Worm (Caenorhabditis elegans) whole organism, midembryonic: ENCODE results near the gene gldi-4.

Experiments used
- T22C8.4 ChIP-seq: fragments of 200-800 bp; sonication (Bioruptor generic); IDR thresholded peaks from 2 replicates; pipeline ENCODE4 v1.3.6; 2022; ENCODE audit warnings: missing genetic modification characterization, missing compliant biosample characterization
- cog-1 ChIP-seq: sonication (generic microtip); optimal IDR thresholded peaks from 2 replicates; lab custom pipeline; 2016; ENCODE audit warnings: missing genetic modification characterization, missing compliant biosample characterization
- flt-1 ChIP-seq: fragments of 200-800 bp; sonication (Bioruptor generic); IDR thresholded peaks from 2 replicates; pipeline ENCODE4 v1.3.6; 2022; ENCODE audit warnings: missing genetic modification characterization, missing compliant biosample characterization
- klf-2 ChIP-seq: fragments of 200-800 bp; sonication (Bioruptor generic); conservative IDR thresholded peaks from 2 replicates; pipeline ENCODE4 v1.3.6; 2022; ENCODE audit warnings: missing genetic modification reagents, missing genetic modification characterization, missing compliant biosample characterization
- med-1 ChIP-seq: sonication (generic microtip); optimal IDR thresholded peaks from 2 replicates; lab custom pipeline; 2017; ENCODE audit warnings: missing genetic modification characterization, mild to moderate bottlenecking, missing compliant biosample characterization, antibody characterized with exemption, missing genetic modification reagents; ENCODE audit not compliant: insufficient read depth
- ref-1 ChIP-seq: fragments of 200-800 bp; sonication (Bioruptor generic); conservative IDR thresholded peaks from 2 replicates; pipeline ENCODE4 v1.3.6; 2022; ENCODE audit warnings: missing genetic modification reagents, missing genetic modification characterization, missing compliant biosample characterization
- tab-1 ChIP-seq: fragments of 200-800 bp; sonication (Bioruptor generic); IDR thresholded peaks from 2 replicates; pipeline ENCODE4 v1.3.6; 2022; ENCODE audit warnings: missing genetic modification characterization, missing compliant biosample characterization
- ztf-23 ChIP-seq: fragments of 200-800 bp; sonication (Bioruptor generic); IDR thresholded peaks from 2 replicates; pipeline ENCODE4 v1.3.6; 2022; ENCODE audit warnings: missing genetic modification reagents, missing genetic modification characterization, missing compliant biosample characterization
- ztf-29 ChIP-seq: fragments of 200-800 bp; sonication (Bioruptor generic); IDR thresholded peaks from 2 replicates; pipeline ENCODE4 v1.3.6; 2022; ENCODE audit warnings: missing genetic modification reagents, missing genetic modification characterization, missing compliant biosample characterization

The gldi-4 gene

ce11 chrIV:7012731-7013445, 4.5 kb upstream of the gldi-4 start:
- TF ChIP-seq T22C8.4 (GFP tag; lab: Robert Waterston, UW) (no peak), ztf-23 (no peak), ztf-29 (no peak), med-1 (GFP tag; lab: Kevin White, UChicago) (no peak), klf-2 (no peak), flt-1 (GFP tag; lab: Robert Waterston, UW) (no peak), ref-1 (GFP tag; lab: Robert Waterston, UW) (no peak), cog-1 (tag; lab: Kevin White, UChicago) (no peak), tab-1 (no peak)

DNA sequence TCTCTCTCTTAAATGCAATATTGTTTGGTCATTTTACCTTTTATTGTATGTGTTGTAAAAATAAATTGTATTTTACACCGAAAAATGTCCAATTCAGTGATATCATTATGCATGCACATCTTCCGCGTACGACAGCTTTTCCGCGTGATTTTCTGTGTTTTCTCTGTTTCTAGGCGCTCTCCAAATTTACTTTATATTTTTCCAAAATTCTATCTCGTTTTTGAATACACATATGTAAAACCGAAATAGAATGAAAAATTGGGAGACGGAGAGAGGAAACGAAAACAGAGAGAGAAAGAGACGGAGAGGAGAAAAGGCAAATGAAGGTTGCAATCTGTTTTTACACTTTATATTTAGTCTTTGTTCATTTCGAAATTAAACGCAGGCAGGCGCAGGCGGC, 922 bp upstream of the gldi-4 start:
- TF ChIP-seq T22C8.4 (GFP tag; lab: Robert Waterston, UW) (no peak), ztf-29 (no peak), ref-1 (GFP tag; lab: Robert Waterston, UW) (no peak), flt-1 (GFP tag; lab: Robert Waterston, UW) (no peak), tab-1 (no peak), klf-2 (no peak), cog-1 (tag; lab: Kevin White, UChicago) (no peak), ztf-23 (no peak), med-1 (GFP tag; lab: Kevin White, UChicago) (no peak)

- TF ChIP-seq ref-1 (GFP tag; lab: Robert Waterston, UW), result no peak
- TF ChIP-seq ztf-23, result no peak
- TF ChIP-seq T22C8.4 (GFP tag; lab: Robert Waterston, UW), result no peak
- no peak for TF ChIP-seq cog-1 (tag; lab: Kevin White, UChicago)
- no peak for TF ChIP-seq tab-1
- no peak for TF ChIP-seq ztf-29
- TF ChIP-seq klf-2, result no peak
- no peak for TF ChIP-seq flt-1 (GFP tag; lab: Robert Waterston, UW)
- TF ChIP-seq med-1 (GFP tag; lab: Kevin White, UChicago), result no peak
Measured at ce11 chrIV:7018623-7019022, 1.2 kb downstream of the gldi-4 start.

ce11 chrIV:7020630-7021029, 3.2 kb downstream of the gldi-4 start:
- TF ChIP-seq cog-1 (tag; lab: Kevin White, UChicago) (no peak), klf-2 (no peak), ztf-23 (no peak), ztf-29 (no peak), med-1 (GFP tag; lab: Kevin White, UChicago) (no peak), tab-1 (no peak), T22C8.4 (GFP tag; lab: Robert Waterston, UW) (no peak), ref-1 (GFP tag; lab: Robert Waterston, UW) (no peak), flt-1 (GFP tag; lab: Robert Waterston, UW) (no peak)

DNA sequence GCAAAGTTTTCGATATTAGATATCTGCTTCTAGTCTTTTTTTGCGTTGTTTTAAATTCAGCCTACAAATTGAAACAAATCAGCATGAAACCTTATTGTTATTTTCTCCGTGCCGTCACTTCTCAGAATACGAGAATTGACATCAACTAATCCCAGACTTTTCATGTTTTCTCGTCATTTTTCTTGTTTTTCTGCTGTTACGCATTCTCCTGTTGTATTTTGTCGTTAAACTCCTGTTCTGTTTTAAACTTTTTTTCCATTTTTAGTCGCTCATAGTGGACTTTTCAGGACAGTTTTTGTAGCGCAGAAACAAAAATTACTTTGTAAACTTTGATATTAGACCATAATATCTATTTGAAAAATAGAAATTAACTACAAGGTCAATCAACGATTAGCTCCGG, 4.8 kb downstream of the gldi-4 start:
- no peak for TF ChIP-seq ref-1 (GFP tag; lab: Robert Waterston, UW)
- no peak for TF ChIP-seq T22C8.4 (GFP tag; lab: Robert Waterston, UW)
- TF ChIP-seq cog-1 (tag; lab: Kevin White, UChicago), result no peak
- TF ChIP-seq flt-1 (GFP tag; lab: Robert Waterston, UW), result no peak
- no peak for TF ChIP-seq klf-2
- no peak for TF ChIP-seq med-1 (GFP tag; lab: Kevin White, UChicago)

ce11 chrIV:7023004-7023403, 5.6 kb downstream of the gldi-4 start:
- TF ChIP-seq flt-1 (GFP tag; lab: Robert Waterston, UW) (no peak), cog-1 (tag; lab: Kevin White, UChicago) (peak; percentile 63)

DNA sequence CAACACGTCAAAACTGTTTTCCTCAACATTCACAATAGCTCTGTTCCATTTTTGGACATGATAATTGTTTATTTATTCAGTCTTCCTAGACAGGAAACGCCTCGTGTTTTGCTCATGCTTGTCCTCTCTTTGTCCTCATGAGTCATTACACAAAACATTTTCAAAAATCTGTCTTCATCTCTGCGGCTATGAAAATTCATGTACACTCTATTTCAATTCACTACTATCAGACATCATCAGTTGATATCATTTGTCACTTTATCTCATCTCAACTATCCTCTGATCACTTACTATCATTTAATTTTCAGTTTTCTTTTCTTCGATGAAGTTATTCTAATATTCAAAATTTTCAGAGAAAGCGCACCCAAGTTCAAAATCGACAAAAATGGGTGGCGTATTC, 6.4 kb downstream of the gldi-4 start, which contains the start of gene adah-1:
adah-1 (plus strand) TSS at position 354 of the 400 bp plus-strand sequence.
- TF ChIP-seq flt-1 (GFP tag; lab: Robert Waterston, UW), result no peak
- no peak for TF ChIP-seq ztf-23
- no peak for TF ChIP-seq tab-1
- no peak for TF ChIP-seq ztf-29
- TF ChIP-seq klf-2, result no peak
- no peak for TF ChIP-seq T22C8.4 (GFP tag; lab: Robert Waterston, UW)
- no peak for TF ChIP-seq med-1 (GFP tag; lab: Kevin White, UChicago)
- TF ChIP-seq cog-1 (tag; lab: Kevin White, UChicago), result no peak
- no peak for TF ChIP-seq ref-1 (GFP tag; lab: Robert Waterston, UW)

- no peak for TF ChIP-seq flt-1 (GFP tag; lab: Robert Waterston, UW)
- no peak for TF ChIP-seq ztf-23
- TF ChIP-seq ztf-29, result no peak
- no peak for TF ChIP-seq cog-1 (tag; lab: Kevin White, UChicago)
- no peak for TF ChIP-seq med-1 (GFP tag; lab: Kevin White, UChicago)
- no peak for TF ChIP-seq klf-2
- TF ChIP-seq ref-1 (GFP tag; lab: Robert Waterston, UW), result no peak
- no peak for TF ChIP-seq tab-1
- TF ChIP-seq T22C8.4 (GFP tag; lab: Robert Waterston, UW), result no peak
Measured at ce11 chrIV:7024829-7025228, 7.4 kb downstream of the gldi-4 start.

ce11 chrIV:7025835-7026234, 8.4 kb downstream of the gldi-4 start:
- TF ChIP-seq ztf-23, result no peak
- TF ChIP-seq cog-1 (tag; lab: Kevin White, UChicago), result no peak
- TF ChIP-seq med-1 (GFP tag; lab: Kevin White, UChicago), result no peak
- no peak for TF ChIP-seq flt-1 (GFP tag; lab: Robert Waterston, UW)
- TF ChIP-seq ztf-29, result no peak
- TF ChIP-seq klf-2, result no peak
- TF ChIP-seq ref-1 (GFP tag; lab: Robert Waterston, UW), result no peak
- TF ChIP-seq T22C8.4 (GFP tag; lab: Robert Waterston, UW), result no peak
- TF ChIP-seq tab-1, result no peak

DNA sequence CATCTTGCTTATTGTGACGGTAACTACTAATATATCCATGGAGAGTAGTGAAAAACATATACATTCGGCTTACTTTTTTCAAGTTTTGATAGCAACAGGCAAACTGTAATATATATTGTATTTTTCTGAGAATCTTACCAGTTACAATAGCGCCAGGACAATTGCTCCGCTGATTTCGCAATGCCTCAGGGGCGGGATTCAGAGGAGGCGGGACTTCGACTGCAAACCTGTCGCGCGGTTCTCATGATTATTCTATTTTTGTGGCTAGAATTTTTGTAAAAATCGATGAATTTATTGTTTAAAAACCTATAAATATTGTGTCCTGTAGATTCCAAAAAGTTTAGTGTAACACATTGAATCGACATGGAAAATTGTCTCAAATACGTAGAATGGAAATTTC, 13.6 kb downstream of the gldi-4 start:
- TF ChIP-seq ztf-29 (no peak), ztf-23 (no peak)
